Worm (Caenorhabditis elegans): ENCODE data around the gene wip-1.
"Not testable (repeated sequence)": the region's sequence is repeated elsewhere in the genome, so short reads cannot be mapped to it uniquely, and the experiment has no call there.

Gene wip-1

ce11 chrIII:4980367-4980766 is 38.1 kb upstream of the wip-1 start, which contains the start of gene C27F2.6:
Gene C27F2.6 (minus strand): TSS chrIII:4980467.
- TF ChIP-seq ceh-28, fos-1, fkh-2 (tag; optimal IDR thresholded peaks at IDR 0.05): not testable (repeated sequence)

- TF ChIP-seq egl-27 (tag; optimal IDR thresholded peaks at IDR 0.05), result no peak
- TF ChIP-seq nhr-76 (tag; optimal IDR thresholded peaks at IDR 0.05), result no peak
- TF ChIP-seq ceh-16 (tag; optimal IDR thresholded peaks at IDR 0.05), result no peak
- TF ChIP-seq elt-1 (tag; optimal IDR thresholded peaks at IDR 0.05), result no peak
- no peak for TF ChIP-seq elt-2 (tag; optimal IDR thresholded peaks at IDR 0.05)
- no peak for TF ChIP-seq aly-2 (tag; optimal IDR thresholded peaks at IDR 0.05)
- TF ChIP-seq unc-62 (GFP tag; optimal IDR thresholded peaks at IDR 0.05), result no peak
- no peak for TF ChIP-seq nhr-67 (tag; optimal IDR thresholded peaks at IDR 0.05)
- TF ChIP-seq lin-39 (tag; optimal IDR thresholded peaks at IDR 0.05), result no peak
- no peak for TF ChIP-seq lsy-12 (tag; optimal IDR thresholded peaks at IDR 0.05)
- TF ChIP-seq zag-1 (tag; optimal IDR thresholded peaks at IDR 0.05), result no peak
Measured at ce11 chrIII:4983961-4984360, 34.5 kb upstream of the wip-1 start.

- TF ChIP-seq nfya-1 (tag; optimal IDR thresholded peaks at IDR 0.05; ENCODE audit: insufficient read depth) (peak; percentile 72), mdl-1 (tag; optimal IDR thresholded peaks at IDR 0.05) (no peak), ztf-11 (tag; optimal IDR thresholded peaks at IDR 0.05) (no peak)
Measured at ce11 chrIII:4984444-4985086, 33.9 kb upstream of the wip-1 start, which contains the start of gene C27F2.7. Gene C27F2.7 (minus strand): TSS chrIII:4984494.

ce11 chrIII:4986790-4987259 is 31.6 kb upstream of the wip-1 start, which contains the start of the genes C27F2.10 and wdr-60:
Gene C27F2.10 (minus strand): TSS chrIII:4986898.
Gene wdr-60 (plus strand): TSS chrIII:4987209.
- TF ChIP-seq nhr-23 (tag; optimal IDR thresholded peaks at IDR 0.05) (peak; percentile 1), mml-1 (tag; optimal IDR thresholded peaks at IDR 0.05) (no peak), nfya-1 (tag; optimal IDR thresholded peaks at IDR 0.05; ENCODE audit: insufficient read depth) (peak; percentile 55), lin-15B (tag; optimal IDR thresholded peaks at IDR 0.05) (peak; percentile 44)

ce11 chrIII:4987666-4988065 is 30.8 kb upstream of the wip-1 start:
- no peak for TF ChIP-seq ztf-4 (tag; optimal IDR thresholded peaks at IDR 0.05)
- no peak for TF ChIP-seq ceh-28 (tag; optimal IDR thresholded peaks at IDR 0.05)
- no peak for TF ChIP-seq nhr-12 (tag; optimal IDR thresholded peaks at IDR 0.05)
- no peak for TF ChIP-seq ZK546.5 (tag; optimal IDR thresholded peaks at IDR 0.05)
- no peak for TF ChIP-seq fos-1 (tag; optimal IDR thresholded peaks at IDR 0.05)
- no peak for TF ChIP-seq aly-2 (tag; optimal IDR thresholded peaks at IDR 0.05)
- no peak for TF ChIP-seq lin-39 (tag; optimal IDR thresholded peaks at IDR 0.05)
- no peak for TF ChIP-seq eor-1 (tag; optimal IDR thresholded peaks at IDR 0.05)
- no peak for TF ChIP-seq pha-4 (tag; optimal IDR thresholded peaks at IDR 0.05)
- TF ChIP-seq mdl-1 (tag; optimal IDR thresholded peaks at IDR 0.05), result no peak

- TF ChIP-seq nhr-23 (tag; optimal IDR thresholded peaks at IDR 0.05), result peak; percentile 83
- no peak for TF ChIP-seq mdl-1 (tag; optimal IDR thresholded peaks at IDR 0.05)
- peak; percentile 36 for TF ChIP-seq nfya-1 (tag; optimal IDR thresholded peaks at IDR 0.05; ENCODE audit: insufficient read depth)
- TF ChIP-seq nhr-25 (tag; optimal IDR thresholded peaks at IDR 0.05), result peak; percentile 91
- TF ChIP-seq ceh-28 (tag; optimal IDR thresholded peaks at IDR 0.05), result peak; percentile 79
- no peak for TF ChIP-seq fkh-2 (tag; optimal IDR thresholded peaks at IDR 0.05)
Measured at ce11 chrIII:4998111-4998859, 20.2 kb upstream of the wip-1 start, which contains the start of gene tmem-131. Gene tmem-131 (minus strand): TSS chrIII:4998161.

- TF ChIP-seq pqm-1 (tag; optimal IDR thresholded peaks at IDR 0.05), result no peak
- no peak for TF ChIP-seq mml-1 (tag; optimal IDR thresholded peaks at IDR 0.05)
- no peak for TF ChIP-seq lin-39 (tag; optimal IDR thresholded peaks at IDR 0.05)
- TF ChIP-seq daf-12 (tag; optimal IDR thresholded peaks at IDR 0.05), result no peak
- TF ChIP-seq skn-1 (tag; optimal IDR thresholded peaks at IDR 0.05), result no peak
- no peak for TF ChIP-seq nhr-25 (tag; optimal IDR thresholded peaks at IDR 0.05)
- no peak for TF ChIP-seq ZK546.5 (tag; optimal IDR thresholded peaks at IDR 0.05)
- no peak for TF ChIP-seq elt-1 (tag; optimal IDR thresholded peaks at IDR 0.05)
- no peak for TF ChIP-seq unc-62 (GFP tag; optimal IDR thresholded peaks at IDR 0.05)
- no peak for TF ChIP-seq lin-15B (tag; optimal IDR thresholded peaks at IDR 0.05)
- no peak for TF ChIP-seq ama-1 (optimal IDR thresholded peaks at IDR 0.05)
- TF ChIP-seq snpc-4 (tag; optimal IDR thresholded peaks at IDR 0.05), result peak; percentile 2
- TF ChIP-seq ztf-11 (tag; optimal IDR thresholded peaks at IDR 0.05), result no peak
- TF ChIP-seq unc-39 (tag; optimal IDR thresholded peaks at IDR 0.05), result no peak
- TF ChIP-seq nhr-67 (tag; optimal IDR thresholded peaks at IDR 0.05), result no peak
- TF ChIP-seq eor-1 (tag; optimal IDR thresholded peaks at IDR 0.05), result no peak
- peak; percentile 5 for TF ChIP-seq nfya-1 (tag; optimal IDR thresholded peaks at IDR 0.05; ENCODE audit: insufficient read depth)
Measured at ce11 chrIII:4998956-4999425, 19.4 kb upstream of the wip-1 start, which contains the start of gene smcr-8. Gene smcr-8 (plus strand): TSS chrIII:4999375.
